Fruit fly (Drosophila melanogaster): Measurements from ENCODE around the gene CG12723.

- no peak for TF ChIP-seq CG3032 (tag; optimal IDR thresholded peaks at IDR 0.05)
- no peak for TF ChIP-seq Met (GFP tag; optimal IDR thresholded peaks at IDR 0.05)
- TF ChIP-seq ss (GFP tag; optimal IDR thresholded peaks at IDR 0.05) = no peak
- no peak for TF ChIP-seq CG6163 (GFP tag; IDR thresholded peaks at IDR 0.05)
These were observed 16.9 kb upstream of the CG12723 start for dm6 chrX:13208554-13208953.

Measured in whole organism, prepupa.